Worm (Caenorhabditis elegans) whole organism, L1 larva: ENCODE measurements around the gene sre-10.
A peak's percentile ranks its signal among the peaks of the same experiment; 100 is the strongest.

Experiments used
- C16A3.4 ChIP-seq: fragments of 150-350 bp; optimal IDR thresholded peaks from 2 replicates; lab custom pipeline; 2014; ENCODE audit warnings: missing biosample characterization, missing genetic modification characterization
- F16B12.6 ChIP-seq: fragments of 150-350 bp; optimal IDR thresholded peaks from 2 replicates; lab custom pipeline; 2014; ENCODE audit warnings: missing biosample characterization, missing genetic modification characterization
- alr-1 ChIP-seq: fragments of 200-800 bp; sonication (Bioruptor generic); optimal IDR thresholded peaks from 2 replicates; lab custom pipeline; 2018; ENCODE audit warnings: borderline replicate concordance, mild to moderate bottlenecking, missing genetic modification characterization, missing compliant biosample characterization
- aly-2 ChIP-seq: fragments of 150-350 bp; optimal IDR thresholded peaks from 2 replicates; lab custom pipeline; 2014; ENCODE audit warnings: missing biosample characterization, missing genetic modification characterization
- ama-1 ChIP-seq: fragments of 150-350 bp; optimal IDR thresholded peaks from 2 replicates; lab custom pipeline; 2014
- blmp-1 ChIP-seq: fragments of 150-350 bp; optimal IDR thresholded peaks from 2 replicates; lab custom pipeline; 2014; ENCODE audit warnings: missing biosample characterization, missing genetic modification characterization
- ceh-63 ChIP-seq: fragments of 200-800 bp; sonication (Bioruptor generic); optimal IDR thresholded peaks from 2 replicates; lab custom pipeline; 2018; ENCODE audit warnings: mild to moderate bottlenecking, missing genetic modification characterization, missing compliant biosample characterization
- ceh-8 ChIP-seq: fragments of 200-800 bp; sonication (Bioruptor generic); optimal IDR thresholded peaks from 2 replicates; lab custom pipeline; 2018; ENCODE audit warnings: mild to moderate bottlenecking, missing genetic modification characterization, moderate library complexity, missing compliant biosample characterization
- ceh-82 ChIP-seq, 3 experiments: fragments of 150-350 bp in 1 of 3; sonication (generic microtip) in 2 of 3; optimal IDR thresholded peaks; 2 replicates each; lab custom pipeline; 2014 to 2017; ENCODE audit warnings: missing biosample characterization in 3 of 3, missing genetic modification characterization in 3 of 3
- ceh-88 ChIP-seq: fragments of 200-800 bp; sonication (Bioruptor generic); IDR thresholded peaks from 2 replicates; pipeline ENCODE4 v1.3.6; 2022; ENCODE audit warnings: missing genetic modification characterization, missing compliant biosample characterization
- ceh-90 ChIP-seq: sonication (generic microtip); optimal IDR thresholded peaks from 2 replicates; lab custom pipeline; 2016; ENCODE audit warnings: missing genetic modification characterization, missing compliant biosample characterization
- dpl-1 ChIP-seq, 3 experiments: fragments of 150-350 bp in 2 of 3; sonication (generic microtip) in 1 of 3; optimal IDR thresholded peaks; 2 replicates each; lab custom pipeline; 2014 to 2017; ENCODE audit warnings: missing biosample characterization in 3 of 3, missing genetic modification characterization in 3 of 3, missing genetic modification reagents in 3 of 3
- egl-27 ChIP-seq, 2 experiments: fragments of 150-350 bp in 1 of 2; sonication (generic microtip); optimal IDR thresholded peaks; 3 replicates each; lab custom pipeline; 2017 to 2018; ENCODE audit warnings: missing biosample characterization in 2 of 2, missing genetic modification characterization in 2 of 2, missing genetic modification reagents in 2 of 2
- elt-3 ChIP-seq, 6 experiments: fragments of 150-350 bp in 1 of 6; sonication (generic microtip); optimal IDR thresholded peaks; 2 replicates each; lab custom pipeline; 2017 to 2018; ENCODE audit warnings: missing biosample characterization in 6 of 6, missing genetic modification characterization in 6 of 6, inconsistent platforms in 1 of 6
- ets-5 ChIP-seq: fragments of 200-800 bp; sonication (Bioruptor generic); IDR thresholded peaks from 2 replicates; pipeline ENCODE4 v1.3.6; 2022; ENCODE audit warnings: missing genetic modification characterization, missing compliant biosample characterization
- grh-1 ChIP-seq: fragments of 200-800 bp; sonication (Bioruptor generic); IDR thresholded peaks from 2 replicates; pipeline ENCODE4 v1.3.6; 2022; ENCODE audit warnings: missing genetic modification reagents, missing genetic modification characterization, missing compliant biosample characterization
- hlh-17 ChIP-seq: fragments of 200-800 bp; sonication (Bioruptor generic); optimal IDR thresholded peaks from 2 replicates; lab custom pipeline; 2018; ENCODE audit warnings: missing genetic modification characterization, mild to moderate bottlenecking, missing compliant biosample characterization, moderate library complexity, borderline replicate concordance
- irx-1 ChIP-seq: sonication (generic microtip); optimal IDR thresholded peaks from 2 replicates; lab custom pipeline; 2016; ENCODE audit warnings: missing genetic modification characterization, missing compliant biosample characterization
- jun-1 ChIP-seq: fragments of 150-350 bp; optimal IDR thresholded peaks from 2 replicates; lab custom pipeline; 2014; ENCODE audit warnings: missing biosample characterization, missing genetic modification reagents, missing genetic modification characterization
- lin-13 ChIP-seq: fragments of 150-350 bp; optimal IDR thresholded peaks from 2 replicates; lab custom pipeline; 2014; ENCODE audit warnings: missing biosample characterization, missing genetic modification reagents, missing genetic modification characterization
- lin-14 ChIP-seq: fragments of 200-800 bp; sonication (Bioruptor generic); optimal IDR thresholded peaks from 2 replicates; lab custom pipeline; 2018; ENCODE audit warnings: mild to moderate bottlenecking, missing genetic modification characterization, moderate library complexity, missing compliant biosample characterization
- lin-35 ChIP-seq, 2 experiments: fragments of 150-350 bp; optimal IDR thresholded peaks; 2 replicates each; lab custom pipeline; 2014; ENCODE audit warnings: missing biosample characterization in 2 of 2, missing genetic modification characterization in 2 of 2, missing genetic modification reagents in 2 of 2
- lir-3 ChIP-seq: sonication (generic microtip); optimal IDR thresholded peaks from 2 replicates; lab custom pipeline; 2016; ENCODE audit warnings: mild to moderate bottlenecking, missing genetic modification characterization, moderate library complexity, missing compliant biosample characterization; ENCODE audit not compliant: poor library complexity
- mab-9 ChIP-seq: fragments of 200-800 bp; sonication (Bioruptor generic); IDR thresholded peaks from 2 replicates; pipeline ENCODE4 v1.3.6; 2022; ENCODE audit warnings: missing genetic modification reagents, missing genetic modification characterization, missing compliant biosample characterization
- mdl-1 ChIP-seq, 2 experiments: fragments of 150-350 bp; optimal IDR thresholded peaks; 2 replicates each; lab custom pipeline; 2014 to 2017; ENCODE audit warnings: missing biosample characterization in 2 of 2, missing genetic modification characterization in 2 of 2, inconsistent platforms in 1 of 2
- mef-2 ChIP-seq: fragments of 150-350 bp; optimal IDR thresholded peaks from 2 replicates; lab custom pipeline; 2014; ENCODE audit warnings: missing biosample characterization, missing genetic modification characterization
- mep-1 ChIP-seq: fragments of 150-350 bp; optimal IDR thresholded peaks from 2 replicates; lab custom pipeline; 2014; ENCODE audit warnings: missing biosample characterization, missing genetic modification characterization
- nhr-12 ChIP-seq: sonication (generic microtip); optimal IDR thresholded peaks from 2 replicates; lab custom pipeline; 2017; ENCODE audit warnings: missing biosample characterization, missing genetic modification characterization
- nhr-19 ChIP-seq: fragments of 200-800 bp; sonication (Bioruptor generic); conservative IDR thresholded peaks from 2 replicates; pipeline ENCODE4 v1.3.6; 2022; ENCODE audit warnings: missing genetic modification characterization, missing compliant biosample characterization
- nhr-20 ChIP-seq: sonication (generic microtip); optimal IDR thresholded peaks from 2 replicates; lab custom pipeline; 2016; ENCODE audit warnings: mild to moderate bottlenecking, missing genetic modification characterization, missing compliant biosample characterization
- nhr-237 ChIP-seq: fragments of 150-350 bp; optimal IDR thresholded peaks from 2 replicates; lab custom pipeline; 2014; ENCODE audit warnings: missing biosample characterization, missing genetic modification characterization
- nhr-76 ChIP-seq: sonication (generic microtip); optimal IDR thresholded peaks from 2 replicates; lab custom pipeline; 2017; ENCODE audit warnings: missing biosample characterization, missing genetic modification characterization
- pag-3 ChIP-seq: sonication (generic microtip); optimal IDR thresholded peaks from 2 replicates; lab custom pipeline; 2017; ENCODE audit warnings: missing genetic modification characterization, mild to moderate bottlenecking, missing compliant biosample characterization, antibody characterized with exemption, borderline replicate concordance; ENCODE audit not compliant: insufficient read depth
- rnt-1 ChIP-seq: sonication (generic microtip); optimal IDR thresholded peaks from 2 replicates; lab custom pipeline; 2016; ENCODE audit warnings: mild to moderate bottlenecking, missing genetic modification characterization, moderate library complexity, missing compliant biosample characterization
- unc-98 ChIP-seq: fragments of 200-800 bp; sonication (Bioruptor generic); IDR thresholded peaks from 2 replicates; pipeline ENCODE4 v1.3.6; 2022; ENCODE audit warnings: missing genetic modification characterization, missing compliant biosample characterization
- vab-15 ChIP-seq: sonication (generic microtip); optimal IDR thresholded peaks from 2 replicates; lab custom pipeline; 2017; ENCODE audit warnings: missing genotype, mild to moderate bottlenecking, missing genetic modification characterization, missing compliant biosample characterization
- zag-1 ChIP-seq: fragments of 150-350 bp; optimal IDR thresholded peaks from 2 replicates; lab custom pipeline; 2014; ENCODE audit warnings: missing biosample characterization, missing genetic modification characterization
- zip-4 ChIP-seq: fragments of 200-800 bp; sonication (Bioruptor generic); optimal IDR thresholded peaks from 2 replicates; lab custom pipeline; 2018; ENCODE audit warnings: mild to moderate bottlenecking, missing genetic modification characterization, moderate library complexity, missing compliant biosample characterization
- ztf-11 ChIP-seq, 2 experiments: sonication (generic microtip); optimal IDR thresholded peaks; 2 replicates each; lab custom pipeline; 2016 to 2017; ENCODE audit warnings: missing genetic modification characterization in 2 of 2, missing biosample characterization in 1 of 2, missing compliant biosample characterization in 1 of 2

The sre-10 gene

DNA sequence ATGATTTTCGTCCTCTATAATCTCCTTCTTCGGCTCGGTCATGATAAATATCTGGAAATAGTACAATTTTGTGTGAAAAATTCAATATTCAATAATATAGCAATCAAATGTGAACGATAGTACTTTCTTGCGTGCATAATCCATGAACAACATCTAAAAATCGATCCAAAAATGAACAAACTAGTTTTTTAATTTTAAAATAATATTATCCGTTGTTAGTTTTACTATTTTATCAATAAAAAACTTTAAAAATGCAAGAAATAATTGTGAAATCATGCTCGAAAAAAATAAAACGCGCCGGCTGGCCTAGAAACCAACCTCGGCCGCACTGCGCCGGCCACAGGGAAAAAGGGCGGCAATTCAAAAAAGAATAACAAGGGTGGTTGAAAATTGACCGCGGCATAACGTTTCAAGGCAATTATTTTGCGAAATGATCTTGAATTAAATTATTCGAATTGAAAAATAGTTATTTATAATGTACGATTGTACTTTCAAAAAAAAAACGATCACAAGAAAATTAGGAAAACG is 47.7 kb upstream of the sre-10 start, which contains the start of gene mys-1 (continued):
- TF ChIP-seq rnt-1 (tag; lab: Kevin White, UChicago) (peak; percentile 97), egl-27 (tag; optimal IDR thresholded peaks at IDR 0.05; lab: Kevin White, UChicago) (no peak), ztf-11 (tag; optimal IDR thresholded peaks at IDR 0.05; lab: Kevin White, UChicago) (peak in 1 of 2 experiments; percentile 81), nhr-76 (no peak), vab-15 (tag; lab: Kevin White, UChicago) (no peak), alr-1 (tag; lab: Kevin White, UChicago) (no peak), mef-2 (tag; lab: Kevin White, UChicago) (no peak), lin-35 (GFP tag; optimal IDR thresholded peaks at IDR 0.05; lab: Kevin White, UChicago) (peak; percentile 95), zag-1 (tag; lab: Kevin White, UChicago) (no peak), ets-5 (GFP tag; lab: Robert Waterston, UW) (no peak), unc-98 (GFP tag; lab: Robert Waterston, UW) (peak; percentile 46; the same call in 1 of the 2 replicates), lin-14 (GFP tag; lab: Kevin White, UChicago) (peak; percentile 72), hlh-17 (GFP tag; lab: Kevin White, UChicago) (no peak), ceh-63 (GFP tag; lab: Kevin White, UChicago) (no peak), C16A3.4 (peak; percentile 32), dpl-1 (GFP tag; optimal IDR thresholded peaks at IDR 0.05; lab: Kevin White, UChicago) (peak; percentile 86 to 94 (median 90)), zip-4 (GFP tag; lab: Kevin White, UChicago) (no peak), nhr-19 (GFP tag; lab: Robert Waterston, UW) (peak; percentile 69), elt-3 (tag; optimal IDR thresholded peaks at IDR 0.05; lab: Kevin White, UChicago) (no peak), jun-1 (peak; percentile 10), lir-3 (tag; lab: Kevin White, UChicago) (peak; percentile 89), pag-3 (no peak), nhr-237 (no peak), mep-1 (tag; lab: Kevin White, UChicago) (peak; percentile 54), grh-1 (GFP tag; lab: Robert Waterston, UW) (no peak), mdl-1 (tag; optimal IDR thresholded peaks at IDR 0.05; lab: Kevin White, UChicago) (peak in 1 of 2 experiments; percentile 21), lin-13 (GFP tag; lab: Kevin White, UChicago) (peak; percentile 34), nhr-20 (tag; lab: Kevin White, UChicago) (peak; percentile 83), ceh-88 (GFP tag; lab: Robert Waterston, UW) (no peak), mab-9 (no peak), aly-2 (no peak), ceh-8 (GFP tag; lab: Kevin White, UChicago) (peak; percentile 36), ceh-82 (tag; optimal IDR thresholded peaks at IDR 0.05; lab: Kevin White, UChicago) (peak; percentile 31 to 41 (median 35)), ceh-90 (tag; lab: Kevin White, UChicago) (peak; percentile 89), F16B12.6 (peak; percentile 7), irx-1 (tag; lab: Kevin White, UChicago) (peak; percentile 76)

DNA sequence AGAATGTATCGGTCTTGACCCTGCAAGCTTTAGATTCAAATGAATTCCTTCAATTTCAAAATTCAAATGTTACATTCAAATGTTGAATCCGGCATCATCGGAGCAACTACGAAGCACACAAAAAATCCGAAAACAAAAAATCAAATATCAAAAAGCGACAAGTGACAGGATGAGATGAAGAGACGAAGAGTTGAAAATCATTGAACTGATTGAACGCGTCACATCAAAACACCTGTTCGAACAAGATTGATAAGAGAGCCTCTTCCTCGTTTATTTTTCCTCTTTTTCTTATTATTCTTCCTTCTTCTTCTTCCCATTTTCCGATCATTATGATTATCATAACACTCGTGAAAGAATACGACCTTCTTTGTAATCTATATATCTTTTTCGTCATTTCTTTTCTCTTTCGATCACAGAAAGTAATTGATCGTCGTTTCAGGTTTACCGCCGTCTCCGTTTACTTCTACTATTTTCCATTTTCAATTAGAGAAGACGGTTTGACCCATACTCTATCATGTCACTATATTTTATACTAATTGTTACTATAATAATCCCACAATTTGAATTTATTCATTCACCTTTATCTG is 46.7 kb upstream of the sre-10 start, which contains the start of gene VC5.2:
TSS of gene VC5.2 (plus strand) at position 439 of the 587 bp plus-strand sequence.
- TF ChIP-seq nhr-20 (tag; lab: Kevin White, UChicago), result peak; percentile 32
- peak in 1 of 3 experiments; percentile 1 for TF ChIP-seq dpl-1 (GFP tag; optimal IDR thresholded peaks at IDR 0.05; lab: Kevin White, UChicago)
- TF ChIP-seq nhr-76, result no peak
- peak; percentile 28 for TF ChIP-seq rnt-1 (tag; lab: Kevin White, UChicago)
- TF ChIP-seq lin-14 (GFP tag; lab: Kevin White, UChicago), result peak; percentile 56
- TF ChIP-seq nhr-12 (tag; lab: Kevin White, UChicago), result no peak
- no peak for TF ChIP-seq ama-1 (lab: Kevin White, UChicago)
- peak in 1 of 6 experiments; percentile 43 for TF ChIP-seq elt-3 (tag; optimal IDR thresholded peaks at IDR 0.05; lab: Kevin White, UChicago)
- peak; percentile 79 for TF ChIP-seq blmp-1
